Fruit fly (Drosophila melanogaster) whole organism, prepupa: ENCODE measurements around the gene CG7564.
A peak's percentile ranks its signal among the peaks of the same experiment; 100 is the strongest.

Experiments
- Blimp-1 ChIP-seq: fragments of 200-800 bp; sonication (Bioruptor generic); optimal IDR thresholded peaks from 3 replicates; lab custom pipeline; 2017; ENCODE audit warnings: missing biosample characterization, missing genetic modification characterization, mild to moderate bottlenecking, moderate library complexity, missing genetic modification reagents
- CG10631 ChIP-seq: fragments of 200-800 bp; sonication (Bioruptor generic); optimal IDR thresholded peaks from 2 replicates; lab custom pipeline; 2016; ENCODE audit warnings: missing biosample characterization, missing genetic modification characterization
- CG10669 ChIP-seq: fragments of 200-800 bp; sonication (Bioruptor generic); optimal IDR thresholded peaks from 3 replicates; lab custom pipeline; 2018; ENCODE audit warnings: missing biosample characterization, mild to moderate bottlenecking, missing genetic modification characterization, moderate library complexity
- CG11294 ChIP-seq: fragments of 200-800 bp; sonication (Bioruptor generic); IDR thresholded peaks from 2 replicates; pipeline ENCODE4 v1.3.6; 2022; ENCODE audit warnings: missing biosample characterization, missing genetic modification characterization
- CG11762 ChIP-seq: fragments of 200-800 bp; sonication (Bioruptor generic); optimal IDR thresholded peaks from 3 replicates; lab custom pipeline; 2016; ENCODE audit warnings: missing biosample characterization, missing genetic modification characterization; ENCODE audit not compliant: insufficient read depth
- CG1621 ChIP-seq: fragments of 200-800 bp; sonication (Bioruptor generic); optimal IDR thresholded peaks from 3 replicates; lab custom pipeline; 2018; ENCODE audit warnings: missing biosample characterization, mild to moderate bottlenecking, missing genetic modification characterization
- CG16779 ChIP-seq: fragments of 200-800 bp; sonication (Bioruptor generic); optimal IDR thresholded peaks from 3 replicates; lab custom pipeline; 2017; ENCODE audit warnings: missing biosample characterization, mild to moderate bottlenecking, missing genetic modification characterization
- CG31627 ChIP-seq: fragments of 200-800 bp; sonication (Bioruptor generic); optimal IDR thresholded peaks from 3 replicates; lab custom pipeline; 2016; ENCODE audit warnings: missing biosample characterization, missing genetic modification characterization
- CG32006 ChIP-seq: fragments of 200-800 bp; sonication (Bioruptor generic); optimal IDR thresholded peaks from 3 replicates; lab custom pipeline; 2017; ENCODE audit warnings: missing biosample characterization, mild to moderate bottlenecking, missing genetic modification characterization
- CG3919 ChIP-seq: fragments of 200-800 bp; sonication (Bioruptor generic); optimal IDR thresholded peaks from 3 replicates; lab custom pipeline; 2016; ENCODE audit warnings: missing biosample characterization, missing genetic modification characterization
- CG6276 ChIP-seq: fragments of 200-800 bp; sonication (Bioruptor generic); optimal IDR thresholded peaks from 2 replicates; lab custom pipeline; 2017; ENCODE audit warnings: missing biosample characterization, mild to moderate bottlenecking, missing genetic modification characterization
- CG6792 ChIP-seq: fragments of 200-800 bp; sonication (Bioruptor generic); optimal IDR thresholded peaks from 3 replicates; lab custom pipeline; 2016; ENCODE audit warnings: missing biosample characterization, missing genetic modification characterization
- CG6854 ChIP-seq: fragments of 200-800 bp; sonication (Bioruptor generic); optimal IDR thresholded peaks from 2 replicates; lab custom pipeline; 2017; ENCODE audit warnings: missing biosample characterization, mild to moderate bottlenecking, missing genetic modification characterization
- CG7368 ChIP-seq: fragments of 200-800 bp; sonication (Bioruptor generic); optimal IDR thresholded peaks from 3 replicates; lab custom pipeline; 2016; ENCODE audit warnings: missing biosample characterization, missing genetic modification characterization
- CG8119 ChIP-seq: fragments of 200-800 bp; sonication (Bioruptor generic); IDR thresholded peaks from 3 replicates; pipeline ENCODE4 v1.3.6; 2022; ENCODE audit warnings: missing biosample characterization, missing genetic modification characterization
- CG8319 ChIP-seq: fragments of 200-800 bp; sonication (Bioruptor generic); optimal IDR thresholded peaks from 3 replicates; lab custom pipeline; 2016; ENCODE audit warnings: missing biosample characterization, missing genetic modification characterization
- CG8632 ChIP-seq: fragments of 200-800 bp; sonication (Bioruptor generic); optimal IDR thresholded peaks from 3 replicates; lab custom pipeline; 2016; ENCODE audit warnings: missing biosample characterization, missing genetic modification characterization
- CG9139 ChIP-seq: fragments of 200-800 bp; sonication (Bioruptor generic); optimal IDR thresholded peaks from 3 replicates; lab custom pipeline; 2017; ENCODE audit warnings: missing biosample characterization, mild to moderate bottlenecking, missing genetic modification characterization
- Eip75B ChIP-seq: fragments of 200-800 bp; sonication (Bioruptor generic); optimal IDR thresholded peaks from 3 replicates; lab custom pipeline; 2016; ENCODE audit warnings: missing biosample characterization, missing genetic modification characterization
- Eip78C ChIP-seq: fragments of 200-800 bp; sonication (Bioruptor generic); peaks from one replicate; lab custom pipeline; 2016; ENCODE audit warnings: missing biosample characterization, missing genetic modification characterization
- Gug ChIP-seq: fragments of 200-800 bp; sonication (Bioruptor generic); IDR thresholded peaks from 2 replicates; pipeline ENCODE4 v1.3.6; 2022; ENCODE audit warnings: missing biosample characterization, missing genetic modification characterization
- Hr38 ChIP-seq: sonication (Bioruptor generic); optimal IDR thresholded peaks from 2 replicates; lab custom pipeline; 2016; ENCODE audit warnings: missing biosample characterization, missing genetic modification characterization
- Hr39 ChIP-seq: fragments of 200-800 bp; sonication (Bioruptor generic); optimal IDR thresholded peaks from 2 replicates; lab custom pipeline; 2016; ENCODE audit warnings: missing biosample characterization, missing genetic modification characterization
- Hr4 ChIP-seq: fragments of 200-800 bp; sonication (Bioruptor generic); optimal IDR thresholded peaks from 3 replicates; lab custom pipeline; 2016; ENCODE audit warnings: missing biosample characterization, missing genetic modification characterization
- Lpt ChIP-seq: fragments of 200-800 bp; sonication (Bioruptor generic); optimal IDR thresholded peaks from 3 replicates; lab custom pipeline; 2016; ENCODE audit warnings: missing biosample characterization, missing genetic modification characterization
- OdsH ChIP-seq: fragments of 200-800 bp; sonication (Bioruptor generic); optimal IDR thresholded peaks from 3 replicates; lab custom pipeline; 2016; ENCODE audit warnings: missing biosample characterization, missing genetic modification characterization
- Smox ChIP-seq: fragments of 200-800 bp; sonication (Bioruptor generic); optimal IDR thresholded peaks from 3 replicates; lab custom pipeline; 2016; ENCODE audit warnings: missing biosample characterization, missing genetic modification characterization
- Sox102F ChIP-seq: fragments of 200-800 bp; sonication (Bioruptor generic); optimal IDR thresholded peaks from 2 replicates; lab custom pipeline; 2016; ENCODE audit warnings: missing biosample characterization, mild to moderate bottlenecking, missing genetic modification characterization
- Sox15 ChIP-seq: fragments of 200-800 bp; sonication (Bioruptor generic); optimal IDR thresholded peaks from 3 replicates; lab custom pipeline; 2016; ENCODE audit warnings: missing biosample characterization, missing genetic modification characterization
- dac ChIP-seq: fragments of 200-800 bp; sonication (Bioruptor generic); optimal IDR thresholded peaks from 2 replicates; lab custom pipeline; 2017; ENCODE audit warnings: missing biosample characterization, mild to moderate bottlenecking, missing genetic modification characterization
- dsx ChIP-seq: fragments of 200-800 bp; optimal IDR thresholded peaks from 3 replicates; lab custom pipeline; 2019; ENCODE audit warnings: missing biosample characterization, mild to moderate bottlenecking, missing genetic modification characterization, moderate library complexity; ENCODE audit not compliant: poor library complexity, severe bottlenecking
- eg ChIP-seq: fragments of 200-800 bp; sonication (Bioruptor generic); IDR thresholded peaks from 3 replicates; pipeline ENCODE4 v1.3.6; 2022; ENCODE audit warnings: missing biosample characterization, missing genetic modification characterization
- fd59A ChIP-seq: fragments of 200-800 bp; sonication (Bioruptor generic); optimal IDR thresholded peaks from 2 replicates; lab custom pipeline; 2017; ENCODE audit warnings: missing biosample characterization, mild to moderate bottlenecking, missing genetic modification characterization, missing genetic modification reagents
- fd85E ChIP-seq: fragments of 200-800 bp; sonication (Bioruptor generic); optimal IDR thresholded peaks from 3 replicates; lab custom pipeline; 2016; ENCODE audit warnings: missing biosample characterization, missing genetic modification characterization
- net ChIP-seq: fragments of 200-800 bp; sonication (Bioruptor generic); optimal IDR thresholded peaks from 3 replicates; lab custom pipeline; 2016; ENCODE audit warnings: missing biosample characterization, missing genetic modification characterization
- salr ChIP-seq, 2 experiments: fragments of 200-800 bp; sonication (Bioruptor generic); optimal IDR thresholded peaks; 3 replicates each; lab custom pipeline; 2016 to 2018; ENCODE audit warnings: missing biosample characterization in 2 of 2, missing genetic modification characterization in 2 of 2, mild to moderate bottlenecking in 1 of 2
- spab ChIP-seq: fragments of 200-800 bp; sonication (Bioruptor generic); optimal IDR thresholded peaks from 2 replicates; lab custom pipeline; 2017; ENCODE audit warnings: missing biosample characterization, mild to moderate bottlenecking, missing genetic modification characterization, missing genetic modification reagents
- svp ChIP-seq: fragments of 200-800 bp; sonication (Bioruptor generic); peaks from one replicate; lab custom pipeline; 2016; ENCODE audit warnings: missing biosample characterization, missing genetic modification characterization
- topi ChIP-seq: fragments of 200-800 bp; sonication (Bioruptor generic); optimal IDR thresholded peaks from 3 replicates; lab custom pipeline; 2016; ENCODE audit warnings: missing biosample characterization, missing genetic modification characterization
- vri ChIP-seq: fragments of 200-800 bp; sonication (Bioruptor generic); optimal IDR thresholded peaks from 3 replicates; lab custom pipeline; 2016; ENCODE audit warnings: missing biosample characterization, mild to moderate bottlenecking, missing genetic modification characterization

Gene CG7564

dm6 chr3L:17538907-17539306 is 24.8 kb downstream of the CG7564 start:
- TF ChIP-seq Eip78C (no peak), Hr39 (GFP tag; lab: Kevin White, UChicago) (no peak), CG11294 (GFP tag; lab: Robert Waterston, UW) (no peak), svp (GFP tag; lab: Kevin White, UChicago) (no peak)

dm6 chr3L:17540004-17540403 is 25.9 kb downstream of the CG7564 start:
- TF ChIP-seq CG6276 (GFP tag; lab: Kevin White, UChicago) (no peak), CG1621 (tag; lab: Kevin White, UChicago) (no peak), CG10669 (GFP tag; lab: Kevin White, UChicago) (no peak), dsx (GFP tag; lab: Kevin White, UChicago) (no peak)

- peak; percentile 54 for TF ChIP-seq vri (GFP tag; lab: Kevin White, UChicago)
- TF ChIP-seq CG6792 (GFP tag; lab: Kevin White, UChicago), result no peak
Measured at dm6 chr3L:17549049-17549876, 35.2 kb downstream of the CG7564 start, which contains the start of the genes Jon74E and CG7542. TSS of gene Jon74E (minus strand) at chr3L:17549127. TSS of gene CG7542 (plus strand) at chr3L:17549826.

- TF ChIP-seq Hr4 (GFP tag; lab: Kevin White, UChicago) (no peak), Eip78C (no peak), CG6276 (GFP tag; lab: Kevin White, UChicago) (no peak), fd59A (no peak), CG3919 (GFP tag; lab: Kevin White, UChicago) (no peak), Lpt (GFP tag; lab: Kevin White, UChicago) (no peak), CG16779 (tag; lab: Kevin White, UChicago) (no peak), salr (GFP tag; optimal IDR thresholded peaks at IDR 0.05; lab: Kevin White, UChicago) (no peak), eg (GFP tag; lab: Robert Waterston, UW) (no peak), CG7368 (no peak), Blimp-1 (GFP tag; lab: Kevin White, UChicago) (no peak), OdsH (no peak)
Measured at dm6 chr3L:17555794-17556193, 41.7 kb downstream of the CG7564 start.

dm6 chr3L:17557215-17557904 is 43.3 kb downstream of the CG7564 start, which contains the start of gene CycT:
TSS of gene CycT (minus strand) at chr3L:17557788.
- TF ChIP-seq CG8119 (no peak; the same call in 2 of the 3 replicates), CG31627 (no peak), net (GFP tag; lab: Kevin White, UChicago) (no peak), dac (GFP tag; lab: Kevin White, UChicago) (peak; percentile 1), CG10669 (GFP tag; lab: Kevin White, UChicago) (no peak), CG6854 (peak; percentile 85), Hr4 (GFP tag; lab: Kevin White, UChicago) (no peak), CG8319 (GFP tag; lab: Kevin White, UChicago) (no peak), CG3919 (GFP tag; lab: Kevin White, UChicago) (no peak), Lpt (GFP tag; lab: Kevin White, UChicago) (no peak), Gug (GFP tag; lab: Robert Waterston, UW) (no peak), CG11762 (GFP tag; lab: Kevin White, UChicago) (no peak), Sox102F (GFP tag; lab: Kevin White, UChicago) (no peak), spab (GFP tag; lab: Kevin White, UChicago) (no peak), Smox (GFP tag; lab: Kevin White, UChicago) (no peak), CG8632 (no peak), CG9139 (no peak), Eip75B (GFP tag; lab: Kevin White, UChicago) (no peak), vri (GFP tag; lab: Kevin White, UChicago) (peak; percentile 76), Hr38 (GFP tag; lab: Kevin White, UChicago) (no peak), CG32006 (GFP tag; lab: Kevin White, UChicago) (no peak), eg (GFP tag; lab: Robert Waterston, UW) (no peak), Sox15 (GFP tag; lab: Kevin White, UChicago) (no peak), CG10631 (no peak), CG1621 (tag; lab: Kevin White, UChicago) (no peak), CG16779 (tag; lab: Kevin White, UChicago) (no peak), CG6276 (GFP tag; lab: Kevin White, UChicago) (no peak), fd85E (GFP tag; lab: Kevin White, UChicago) (peak; percentile 7), topi (GFP tag; lab: Kevin White, UChicago) (no peak)
